Fruit fly (Drosophila melanogaster): ENCODE data around the gene Oatp33Ea.

Gene Oatp33Ea

dm6 chr2L:12467673-12468072, 21.9 kb upstream of the Oatp33Ea start (continued):
- TF ChIP-seq CG11696 (GFP tag; IDR thresholded peaks at IDR 0.05): 0 out of 2 replicates have a peak, but pooled peaks have one; percentile 7
- TF ChIP-seq gem (tag; optimal IDR thresholded peaks at IDR 0.05): peak; percentile 51
- TF ChIP-seq Ptx1 (GFP tag; IDR thresholded peaks at IDR 0.05): peak; percentile 27
- 0 out of 2 replicates have a peak, but pooled peaks have one; percentile 44 for TF ChIP-seq E2f1 (GFP tag; IDR thresholded peaks at IDR 0.05)
- peak; percentile 31 for TF ChIP-seq scrt (GFP tag; optimal IDR thresholded peaks at IDR 0.05)
- TF ChIP-seq Atf-2 (GFP tag; optimal IDR thresholded peaks at IDR 0.05): peak; percentile 29
- peak; percentile 68 for TF ChIP-seq CG3281 (GFP tag; optimal IDR thresholded peaks at IDR 0.05)
- TF ChIP-seq Aef1 (GFP tag; IDR thresholded peaks at IDR 0.05): peak; percentile 40; the same call in 1 of the 3 replicates
- no peak for TF ChIP-seq Tbp (GFP tag; optimal IDR thresholded peaks at IDR 0.05)
- TF ChIP-seq CG17912 (GFP tag; optimal IDR thresholded peaks at IDR 0.05): no peak
- no peak for TF ChIP-seq Blimp-1 (GFP tag; optimal IDR thresholded peaks at IDR 0.05)
- TF ChIP-seq CG7745 (tag; optimal IDR thresholded peaks at IDR 0.05): no peak
- peak; percentile 88 for TF ChIP-seq slbo (GFP tag; IDR thresholded peaks at IDR 0.05)
- no peak for TF ChIP-seq Oli (tag; optimal IDR thresholded peaks at IDR 0.05)
- TF ChIP-seq sug (tag; optimal IDR thresholded peaks at IDR 0.05): peak; percentile 60
- TF ChIP-seq inv (GFP tag; IDR thresholded peaks at IDR 0.05; ENCODE audit: partially characterized antibody): no peak
- peak; percentile 73 for TF ChIP-seq CG34376 (GFP tag; optimal IDR thresholded peaks at IDR 0.05)
- TF ChIP-seq CG13624 (GFP tag; optimal IDR thresholded peaks at IDR 0.05): peak; percentile 80
- peak; percentile 67 for TF ChIP-seq pho (GFP tag; optimal IDR thresholded peaks at IDR 0.05)
- no peak for TF ChIP-seq oc (tag; optimal IDR thresholded peaks at IDR 0.05)
- TF ChIP-seq Fer3 (tag; optimal IDR thresholded peaks at IDR 0.05): peak; percentile 66
- TF ChIP-seq CG8944 (GFP tag; optimal IDR thresholded peaks at IDR 0.05): peak; percentile 12
- peak; percentile 32 for TF ChIP-seq NfI (GFP tag; optimal IDR thresholded peaks at IDR 0.05)
- TF ChIP-seq zfh2 (GFP tag; optimal IDR thresholded peaks at IDR 0.05): peak; percentile 80
- peak; percentile 16 for TF ChIP-seq crc (GFP tag; optimal IDR thresholded peaks at IDR 0.05)
- TF ChIP-seq CG14441 (GFP tag; IDR thresholded peaks at IDR 0.05): peak; percentile 72
- TF ChIP-seq CG18011 (GFP tag; optimal IDR thresholded peaks at IDR 0.05): peak; percentile 62
- TF ChIP-seq CG1024 (GFP tag; IDR thresholded peaks at IDR 0.05): no peak
- TF ChIP-seq CG18599 (GFP tag; optimal IDR thresholded peaks at IDR 0.05): peak; percentile 84
- TF ChIP-seq CG12744 (GFP tag; optimal IDR thresholded peaks at IDR 0.05): peak; percentile 20
- TF ChIP-seq pnt (GFP tag; optimal IDR thresholded peaks at IDR 0.05): peak; percentile 6
- peak; percentile 34; the same call in 1 of the 2 replicates for TF ChIP-seq H2.0 (GFP tag; IDR thresholded peaks at IDR 0.05)
- TF ChIP-seq Side (GFP tag; optimal IDR thresholded peaks at IDR 0.05): peak; percentile 64
- TF ChIP-seq sqz (GFP tag; optimal IDR thresholded peaks at IDR 0.05): peak; percentile 49
- TF ChIP-seq CG9727 (GFP tag; optimal IDR thresholded peaks at IDR 0.05): peak; percentile 47
- peak; percentile 66 for TF ChIP-seq CG4282 (GFP tag; optimal IDR thresholded peaks at IDR 0.05)
- peak; percentile 50; the same call in 1 of the 2 replicates for TF ChIP-seq seq (GFP tag; IDR thresholded peaks at IDR 0.05)
- peak; percentile 40 for TF ChIP-seq CG18619 (GFP tag; optimal IDR thresholded peaks at IDR 0.05)
- no peak for TF ChIP-seq CG4707 (GFP tag; optimal IDR thresholded peaks at IDR 0.05)
- TF ChIP-seq Doc2 (GFP tag; IDR thresholded peaks at IDR 0.05): no peak
- peak; percentile 39 to 52 for TF ChIP-seq dpn (GFP tag; optimal IDR thresholded peaks at IDR 0.05)
- TF ChIP-seq otp (GFP tag; IDR thresholded peaks at IDR 0.05): 0 out of 3 replicates have a peak, but pooled peaks have one; percentile 48
- TF ChIP-seq Rx (GFP tag; IDR thresholded peaks at IDR 0.05): no peak
- TF ChIP-seq CG16863 (GFP tag; optimal IDR thresholded peaks at IDR 0.05): peak; percentile 13
- TF ChIP-seq CG8281 (tag; optimal IDR thresholded peaks at IDR 0.05): peak; percentile 16
- TF ChIP-seq kni (GFP tag; optimal IDR thresholded peaks at IDR 0.05): no peak
- peak; percentile 40 for TF ChIP-seq CG17385 (GFP tag; optimal IDR thresholded peaks at IDR 0.05)
- peak; percentile 14 for TF ChIP-seq pb (GFP tag; optimal IDR thresholded peaks at IDR 0.05)
- peak; percentile 85 for TF ChIP-seq lilli (GFP tag; optimal IDR thresholded peaks at IDR 0.05)
- peak; percentile 23 for TF ChIP-seq CG11398 (GFP tag; optimal IDR thresholded peaks at IDR 0.05)
- TF ChIP-seq CG30403 (GFP tag; optimal IDR thresholded peaks at IDR 0.05): peak; percentile 38
